Worm (Caenorhabditis elegans) whole organism, young adult: ENCODE measurements around the gene T02B11.9.

ENCODE experiments used
- B0019.2 ChIP-seq: fragments of 200-800 bp; sonication (Bioruptor generic); conservative IDR thresholded peaks from 2 replicates; pipeline ENCODE4 v1.3.6; 2022; ENCODE audit warnings: missing genetic modification reagents, missing genetic modification characterization, missing compliant biosample characterization
- Y67H2A.10 ChIP-seq: fragments of 200-800 bp; sonication (Bioruptor generic); conservative IDR thresholded peaks from 2 replicates; pipeline ENCODE4 v1.3.6; 2022; ENCODE audit warnings: missing genetic modification reagents, missing genetic modification characterization, missing compliant biosample characterization
- ama-1 ChIP-seq, 3 experiments: fragments of 150-350 bp in 1 of 3; sonication (generic microtip) in 2 of 3; optimal IDR thresholded peaks; 2 replicates each; lab custom pipeline; 2014 to 2018; ENCODE audit warnings: missing biosample characterization in 2 of 3, missing genetic modification characterization in 2 of 3, missing genetic modification reagents in 2 of 3
- dox-1 ChIP-seq: fragments of 200-800 bp; sonication (Bioruptor generic); IDR thresholded peaks from 2 replicates; pipeline ENCODE4 v1.3.6; 2022; ENCODE audit warnings: missing genetic modification reagents, missing genetic modification characterization, missing compliant biosample characterization
- egl-18 ChIP-seq: fragments of 200-800 bp; sonication (Bioruptor generic); IDR thresholded peaks from 2 replicates; pipeline ENCODE4 v1.3.6; 2022; ENCODE audit warnings: missing genetic modification reagents, missing genetic modification characterization, missing compliant biosample characterization
- ets-4 ChIP-seq: fragments of 200-800 bp; sonication (Bioruptor generic); optimal IDR thresholded peaks from 2 replicates; lab custom pipeline; 2018; ENCODE audit warnings: mild to moderate bottlenecking, missing genetic modification characterization, missing compliant biosample characterization
- him-1 ChIP-seq: sonication (generic microtip); optimal IDR thresholded peaks from 2 replicates; lab custom pipeline; 2016; ENCODE audit warnings: missing genotype, missing genetic modification reagents, missing genetic modification characterization, missing compliant biosample characterization
- hsf-1 ChIP-seq: fragments of 200-800 bp; sonication (Bioruptor generic); IDR thresholded peaks from 2 replicates; pipeline ENCODE4 v1.3.6; 2022; ENCODE audit warnings: missing genetic modification reagents, missing genetic modification characterization, missing compliant biosample characterization
- mes-4 ChIP-seq: sonication (generic microtip); optimal IDR thresholded peaks from 2 replicates; lab custom pipeline; 2016; ENCODE audit warnings: missing genotype, missing genetic modification characterization, missing compliant biosample characterization
- pha-4 ChIP-seq: fragments of 150-350 bp; sonication (generic microtip); optimal IDR thresholded peaks from 2 replicates; lab custom pipeline; 2014; ENCODE audit warnings: missing biosample characterization, missing genetic modification reagents, missing genetic modification characterization
- sea-2 ChIP-seq: fragments of 200-800 bp; sonication (Bioruptor generic); IDR thresholded peaks from 2 replicates; pipeline ENCODE4 v1.3.6; 2022; ENCODE audit warnings: missing genetic modification characterization, missing compliant biosample characterization
- unc-130 ChIP-seq: sonication (generic microtip); optimal IDR thresholded peaks from 2 replicates; lab custom pipeline; 2016; ENCODE audit warnings: missing genetic modification reagents, missing genetic modification characterization, missing compliant biosample characterization

DNA sequence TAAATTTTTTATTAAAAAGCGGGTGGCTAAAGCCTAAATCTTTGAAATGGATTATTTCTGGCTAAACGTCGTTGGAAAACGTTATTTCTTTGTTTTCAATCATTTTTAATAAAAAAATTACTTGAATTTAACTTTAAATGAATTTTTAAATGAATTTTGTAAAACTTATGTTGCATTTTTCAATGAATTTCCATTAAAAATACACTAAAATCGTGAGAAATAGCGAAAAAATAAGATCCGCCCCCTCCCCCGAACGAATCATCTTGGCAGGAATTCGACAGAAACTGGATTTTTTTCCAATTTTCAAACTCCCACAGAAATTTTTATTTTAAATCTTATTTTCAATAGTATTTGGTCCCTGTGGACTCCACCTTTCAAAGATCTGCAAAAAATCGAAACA lies 3.1 kb downstream of the T02B11.9 start, which contains the start of gene srg-53:
- TF ChIP-seq B0019.2 (GFP tag; lab: Robert Waterston, UW) (no peak), ets-4 (no peak), dox-1 (GFP tag; lab: Robert Waterston, UW) (no peak), sea-2 (no peak), hsf-1 (GFP tag; lab: Robert Waterston, UW) (no peak), egl-18 (GFP tag; lab: Robert Waterston, UW) (no peak), him-1 (tag; lab: Kevin White, UChicago) (no peak), pha-4 (tag; lab: Kevin White, UChicago) (no peak), mes-4 (tag; lab: Kevin White, UChicago) (no peak), unc-130 (no peak), Y67H2A.10 (GFP tag; lab: Robert Waterston, UW) (no peak), ama-1 (optimal IDR thresholded peaks at IDR 0.05; lab: Kevin White, UChicago) (no peak), ama-1 (GFP tag; optimal IDR thresholded peaks at IDR 0.05; lab: Kevin White, UChicago) (no peak)
